Fruit fly (Drosophila melanogaster) whole organism, prepupa: ENCODE measurements around the gene CG3609.

Experiments
- Blimp-1 ChIP-seq: fragments of 200-800 bp; sonication (Bioruptor generic); optimal IDR thresholded peaks from 3 replicates; lab custom pipeline; 2017; ENCODE audit warnings: missing biosample characterization, missing genetic modification characterization, mild to moderate bottlenecking, moderate library complexity, missing genetic modification reagents
- CG10631 ChIP-seq: fragments of 200-800 bp; sonication (Bioruptor generic); optimal IDR thresholded peaks from 2 replicates; lab custom pipeline; 2016; ENCODE audit warnings: missing biosample characterization, missing genetic modification characterization
- CG10669 ChIP-seq: fragments of 200-800 bp; sonication (Bioruptor generic); optimal IDR thresholded peaks from 3 replicates; lab custom pipeline; 2018; ENCODE audit warnings: missing biosample characterization, mild to moderate bottlenecking, missing genetic modification characterization, moderate library complexity
- CG11762 ChIP-seq: fragments of 200-800 bp; sonication (Bioruptor generic); optimal IDR thresholded peaks from 3 replicates; lab custom pipeline; 2016; ENCODE audit warnings: missing biosample characterization, missing genetic modification characterization; ENCODE audit not compliant: insufficient read depth
- CG1621 ChIP-seq: fragments of 200-800 bp; sonication (Bioruptor generic); optimal IDR thresholded peaks from 3 replicates; lab custom pipeline; 2018; ENCODE audit warnings: missing biosample characterization, mild to moderate bottlenecking, missing genetic modification characterization
- CG16779 ChIP-seq: fragments of 200-800 bp; sonication (Bioruptor generic); optimal IDR thresholded peaks from 3 replicates; lab custom pipeline; 2017; ENCODE audit warnings: missing biosample characterization, mild to moderate bottlenecking, missing genetic modification characterization
- CG3032 ChIP-seq: fragments of 200-800 bp; optimal IDR thresholded peaks from 2 replicates; lab custom pipeline; 2019; ENCODE audit warnings: missing biosample characterization, mild to moderate bottlenecking, missing genetic modification characterization, moderate library complexity
- CG31627 ChIP-seq: fragments of 200-800 bp; sonication (Bioruptor generic); optimal IDR thresholded peaks from 3 replicates; lab custom pipeline; 2016; ENCODE audit warnings: missing biosample characterization, missing genetic modification characterization
- CG34406 ChIP-seq: fragments of 200-800 bp; sonication (Bioruptor generic); optimal IDR thresholded peaks from 3 replicates; lab custom pipeline; 2016; ENCODE audit warnings: missing biosample characterization, missing genetic modification characterization
- CG3919 ChIP-seq: fragments of 200-800 bp; sonication (Bioruptor generic); optimal IDR thresholded peaks from 3 replicates; lab custom pipeline; 2016; ENCODE audit warnings: missing biosample characterization, missing genetic modification characterization
- CG6163 ChIP-seq: fragments of 200-800 bp; sonication (Bioruptor generic); IDR thresholded peaks from 3 replicates; pipeline ENCODE4 v1.3.6; 2022; ENCODE audit warnings: missing biosample characterization, missing genetic modification characterization
- CG6276 ChIP-seq: fragments of 200-800 bp; sonication (Bioruptor generic); optimal IDR thresholded peaks from 2 replicates; lab custom pipeline; 2017; ENCODE audit warnings: missing biosample characterization, mild to moderate bottlenecking, missing genetic modification characterization
- CG6792 ChIP-seq: fragments of 200-800 bp; sonication (Bioruptor generic); optimal IDR thresholded peaks from 3 replicates; lab custom pipeline; 2016; ENCODE audit warnings: missing biosample characterization, missing genetic modification characterization
- CG6854 ChIP-seq: fragments of 200-800 bp; sonication (Bioruptor generic); optimal IDR thresholded peaks from 2 replicates; lab custom pipeline; 2017; ENCODE audit warnings: missing biosample characterization, mild to moderate bottlenecking, missing genetic modification characterization
- CG7368 ChIP-seq: fragments of 200-800 bp; sonication (Bioruptor generic); optimal IDR thresholded peaks from 3 replicates; lab custom pipeline; 2016; ENCODE audit warnings: missing biosample characterization, missing genetic modification characterization
- CG8319 ChIP-seq: fragments of 200-800 bp; sonication (Bioruptor generic); optimal IDR thresholded peaks from 3 replicates; lab custom pipeline; 2016; ENCODE audit warnings: missing biosample characterization, missing genetic modification characterization
- CG8632 ChIP-seq: fragments of 200-800 bp; sonication (Bioruptor generic); optimal IDR thresholded peaks from 3 replicates; lab custom pipeline; 2016; ENCODE audit warnings: missing biosample characterization, missing genetic modification characterization
- CG9139 ChIP-seq: fragments of 200-800 bp; sonication (Bioruptor generic); optimal IDR thresholded peaks from 3 replicates; lab custom pipeline; 2017; ENCODE audit warnings: missing biosample characterization, mild to moderate bottlenecking, missing genetic modification characterization
- Eip75B ChIP-seq: fragments of 200-800 bp; sonication (Bioruptor generic); optimal IDR thresholded peaks from 3 replicates; lab custom pipeline; 2016; ENCODE audit warnings: missing biosample characterization, missing genetic modification characterization
- Eip78C ChIP-seq: fragments of 200-800 bp; sonication (Bioruptor generic); peaks from one replicate; lab custom pipeline; 2016; ENCODE audit warnings: missing biosample characterization, missing genetic modification characterization
- Eip93F ChIP-seq: fragments of 200-800 bp; sonication (Bioruptor generic); optimal IDR thresholded peaks from 2 replicates; lab custom pipeline; 2016; ENCODE audit warnings: missing biosample characterization, mild to moderate bottlenecking, missing genetic modification characterization
- Ets21C ChIP-seq: fragments of 200-800 bp; sonication (Bioruptor generic); optimal IDR thresholded peaks from 3 replicates; lab custom pipeline; 2016; ENCODE audit warnings: missing biosample characterization, missing genetic modification characterization
- Ets96B ChIP-seq: fragments of 200-800 bp; optimal IDR thresholded peaks from 2 replicates; lab custom pipeline; 2019; ENCODE audit warnings: missing biosample characterization, mild to moderate bottlenecking, missing genetic modification characterization, moderate library complexity
- Gug ChIP-seq: fragments of 200-800 bp; sonication (Bioruptor generic); IDR thresholded peaks from 2 replicates; pipeline ENCODE4 v1.3.6; 2022; ENCODE audit warnings: missing biosample characterization, missing genetic modification characterization
- Hr4 ChIP-seq: fragments of 200-800 bp; sonication (Bioruptor generic); optimal IDR thresholded peaks from 3 replicates; lab custom pipeline; 2016; ENCODE audit warnings: missing biosample characterization, missing genetic modification characterization
- Lpt ChIP-seq: fragments of 200-800 bp; sonication (Bioruptor generic); optimal IDR thresholded peaks from 3 replicates; lab custom pipeline; 2016; ENCODE audit warnings: missing biosample characterization, missing genetic modification characterization
- OdsH ChIP-seq: fragments of 200-800 bp; sonication (Bioruptor generic); optimal IDR thresholded peaks from 3 replicates; lab custom pipeline; 2016; ENCODE audit warnings: missing biosample characterization, missing genetic modification characterization
- Smox ChIP-seq: fragments of 200-800 bp; sonication (Bioruptor generic); optimal IDR thresholded peaks from 3 replicates; lab custom pipeline; 2016; ENCODE audit warnings: missing biosample characterization, missing genetic modification characterization
- Sox102F ChIP-seq: fragments of 200-800 bp; sonication (Bioruptor generic); optimal IDR thresholded peaks from 2 replicates; lab custom pipeline; 2016; ENCODE audit warnings: missing biosample characterization, mild to moderate bottlenecking, missing genetic modification characterization
- Sox14 ChIP-seq: fragments of 200-800 bp; sonication (Bioruptor generic); optimal IDR thresholded peaks from 3 replicates; lab custom pipeline; 2016; ENCODE audit warnings: missing biosample characterization, missing genetic modification characterization
- Sox15 ChIP-seq: fragments of 200-800 bp; sonication (Bioruptor generic); optimal IDR thresholded peaks from 3 replicates; lab custom pipeline; 2016; ENCODE audit warnings: missing biosample characterization, missing genetic modification characterization
- achi ChIP-seq: fragments of 200-800 bp; sonication (Bioruptor generic); optimal IDR thresholded peaks from 3 replicates; lab custom pipeline; 2016; ENCODE audit warnings: missing biosample characterization, missing genetic modification characterization
- acj6 ChIP-seq: fragments of 200-800 bp; sonication (Bioruptor generic); optimal IDR thresholded peaks from 3 replicates; lab custom pipeline; 2016; ENCODE audit warnings: missing biosample characterization, missing genetic modification characterization
- cyc ChIP-seq: fragments of 200-800 bp; sonication (Bioruptor generic); optimal IDR thresholded peaks from 3 replicates; lab custom pipeline; 2016; ENCODE audit warnings: missing biosample characterization, missing genetic modification characterization
- dac ChIP-seq: fragments of 200-800 bp; sonication (Bioruptor generic); optimal IDR thresholded peaks from 2 replicates; lab custom pipeline; 2017; ENCODE audit warnings: missing biosample characterization, mild to moderate bottlenecking, missing genetic modification characterization
- dsx ChIP-seq: fragments of 200-800 bp; optimal IDR thresholded peaks from 3 replicates; lab custom pipeline; 2019; ENCODE audit warnings: missing biosample characterization, mild to moderate bottlenecking, missing genetic modification characterization, moderate library complexity; ENCODE audit not compliant: poor library complexity, severe bottlenecking
- eg ChIP-seq: fragments of 200-800 bp; sonication (Bioruptor generic); IDR thresholded peaks from 3 replicates; pipeline ENCODE4 v1.3.6; 2022; ENCODE audit warnings: missing biosample characterization, missing genetic modification characterization
- fd59A ChIP-seq: fragments of 200-800 bp; sonication (Bioruptor generic); optimal IDR thresholded peaks from 2 replicates; lab custom pipeline; 2017; ENCODE audit warnings: missing biosample characterization, mild to moderate bottlenecking, missing genetic modification characterization, missing genetic modification reagents
- fd85E ChIP-seq: fragments of 200-800 bp; sonication (Bioruptor generic); optimal IDR thresholded peaks from 3 replicates; lab custom pipeline; 2016; ENCODE audit warnings: missing biosample characterization, missing genetic modification characterization
- fkh ChIP-seq: fragments of 200-800 bp; sonication (Bioruptor generic); optimal IDR thresholded peaks from 3 replicates; lab custom pipeline; 2017; ENCODE audit warnings: missing biosample characterization, mild to moderate bottlenecking, missing genetic modification characterization, moderate library complexity
- lz ChIP-seq: fragments of 200-800 bp; sonication (Bioruptor generic); optimal IDR thresholded peaks from 3 replicates; lab custom pipeline; 2016; ENCODE audit warnings: missing biosample characterization, missing genetic modification characterization
- net ChIP-seq: fragments of 200-800 bp; sonication (Bioruptor generic); optimal IDR thresholded peaks from 3 replicates; lab custom pipeline; 2016; ENCODE audit warnings: missing biosample characterization, missing genetic modification characterization
- pdm3 ChIP-seq: fragments of 200-800 bp; sonication (Bioruptor generic); optimal IDR thresholded peaks from 3 replicates; lab custom pipeline; 2016; ENCODE audit warnings: missing biosample characterization, missing genetic modification characterization
- salr ChIP-seq, 2 experiments: fragments of 200-800 bp; sonication (Bioruptor generic); optimal IDR thresholded peaks; 3 replicates each; lab custom pipeline; 2016 to 2018; ENCODE audit warnings: missing biosample characterization in 2 of 2, missing genetic modification characterization in 2 of 2, mild to moderate bottlenecking in 1 of 2
- spab ChIP-seq: fragments of 200-800 bp; sonication (Bioruptor generic); optimal IDR thresholded peaks from 2 replicates; lab custom pipeline; 2017; ENCODE audit warnings: missing biosample characterization, mild to moderate bottlenecking, missing genetic modification characterization, missing genetic modification reagents
- ss ChIP-seq, 2 experiments: fragments of 200-800 bp; sonication (Bioruptor generic); optimal IDR thresholded peaks; 2 replicates in 1 of 2; 3 replicates in 1 of 2; lab custom pipeline; 2017 to 2018; ENCODE audit warnings: mild to moderate bottlenecking in 2 of 2, missing biosample characterization in 2 of 2, missing genetic modification characterization in 2 of 2, moderate library complexity in 1 of 2
- svp ChIP-seq: fragments of 200-800 bp; sonication (Bioruptor generic); peaks from one replicate; lab custom pipeline; 2016; ENCODE audit warnings: missing biosample characterization, missing genetic modification characterization
- topi ChIP-seq: fragments of 200-800 bp; sonication (Bioruptor generic); optimal IDR thresholded peaks from 3 replicates; lab custom pipeline; 2016; ENCODE audit warnings: missing biosample characterization, missing genetic modification characterization
- vri ChIP-seq: fragments of 200-800 bp; sonication (Bioruptor generic); optimal IDR thresholded peaks from 3 replicates; lab custom pipeline; 2016; ENCODE audit warnings: missing biosample characterization, mild to moderate bottlenecking, missing genetic modification characterization

The CG3609 gene

dm6 chr2L:2382971-2383370 lies 8.5 kb upstream of the CG3609 start, which contains the start of gene PIG-Wa:
Gene PIG-Wa (plus strand): TSS chr2L:2383202.
- TF ChIP-seq fkh (peak; percentile 90), Hr4 (GFP tag; lab: Kevin White, UChicago) (no peak), Sox14 (GFP tag; lab: Kevin White, UChicago) (peak; percentile 27), CG10631 (GFP tag; lab: Kevin White, UChicago) (no peak), CG6792 (GFP tag; lab: Kevin White, UChicago) (no peak)

- no peak for TF ChIP-seq vri (GFP tag; lab: Kevin White, UChicago)
- TF ChIP-seq CG8319 (GFP tag; lab: Kevin White, UChicago) = peak; percentile 79
- peak; percentile 89 for TF ChIP-seq spab
- peak; percentile 89 for TF ChIP-seq Eip75B (GFP tag; lab: Kevin White, UChicago)
- TF ChIP-seq Ets21C (GFP tag; lab: Kevin White, UChicago) = peak; percentile 86
- peak; percentile 98 for TF ChIP-seq CG3032
- TF ChIP-seq lz = peak; percentile 95
- peak; percentile 91 for TF ChIP-seq cyc (GFP tag; lab: Kevin White, UChicago)
- peak; percentile 84 to 96 for TF ChIP-seq salr (GFP tag; optimal IDR thresholded peaks at IDR 0.05; lab: Kevin White, UChicago)
- TF ChIP-seq dac (GFP tag; lab: Kevin White, UChicago) = peak; percentile 84
- TF ChIP-seq OdsH (GFP tag; lab: Kevin White, UChicago) = peak; percentile 96
- TF ChIP-seq CG6854 (GFP tag; lab: Kevin White, UChicago) = peak; percentile 83
- TF ChIP-seq CG1621 = peak; percentile 97
- peak; percentile 89 for TF ChIP-seq Lpt (GFP tag; lab: Kevin White, UChicago)
- peak; percentile 95 for TF ChIP-seq CG34406
- TF ChIP-seq CG11762 (GFP tag; lab: Kevin White, UChicago) = peak; percentile 65
- TF ChIP-seq CG9139 (GFP tag; lab: Kevin White, UChicago) = peak; percentile 80
- peak; percentile 43 for TF ChIP-seq fd85E (GFP tag; lab: Kevin White, UChicago)
- TF ChIP-seq CG7368 = peak; percentile 84
- peak; percentile 91 for TF ChIP-seq CG3919 (GFP tag; lab: Kevin White, UChicago)
- TF ChIP-seq ss (GFP tag; optimal IDR thresholded peaks at IDR 0.05; lab: Kevin White, UChicago) = peak in 1 of 2 experiments; percentile 92
- peak; percentile 88 for TF ChIP-seq CG16779 (tag; lab: Kevin White, UChicago)
- TF ChIP-seq net = peak; percentile 89
- TF ChIP-seq Sox15 (GFP tag; lab: Kevin White, UChicago) = peak; percentile 96
- TF ChIP-seq topi = peak; percentile 90
- peak; percentile 88 for TF ChIP-seq Sox102F (GFP tag; lab: Kevin White, UChicago)
- TF ChIP-seq Gug (GFP tag; lab: Robert Waterston, UW) = peak; percentile 95
- TF ChIP-seq Sox14 (GFP tag; lab: Kevin White, UChicago) = peak; percentile 94
- TF ChIP-seq acj6 = peak; percentile 95
- peak; percentile 90 for TF ChIP-seq achi (GFP tag; lab: Kevin White, UChicago)
- peak; percentile 95 for TF ChIP-seq dsx (GFP tag; lab: Kevin White, UChicago)
- TF ChIP-seq pdm3 (GFP tag; lab: Kevin White, UChicago) = peak; percentile 93
- TF ChIP-seq CG6276 = peak; percentile 89
- peak; percentile 83 for TF ChIP-seq Eip93F (GFP tag; lab: Kevin White, UChicago)
- TF ChIP-seq Eip78C (GFP tag; lab: Kevin White, UChicago) = peak; percentile 98
- peak; percentile 97 for TF ChIP-seq Ets96B (tag; lab: Kevin White, UChicago)
- peak; percentile 94 for TF ChIP-seq CG10669 (GFP tag; lab: Kevin White, UChicago)
- peak; percentile 84 for TF ChIP-seq Blimp-1
- TF ChIP-seq fd59A (GFP tag; lab: Kevin White, UChicago) = peak; percentile 94
- TF ChIP-seq CG31627 (GFP tag; lab: Kevin White, UChicago) = peak; percentile 93
- peak; percentile 92 for TF ChIP-seq Smox (GFP tag; lab: Kevin White, UChicago)
- peak; percentile 93 for TF ChIP-seq Hr4 (GFP tag; lab: Kevin White, UChicago)
- TF ChIP-seq eg = peak; percentile 99
- TF ChIP-seq CG8632 (GFP tag; lab: Kevin White, UChicago) = peak; percentile 93
- peak; percentile 98 for TF ChIP-seq CG6163
- TF ChIP-seq svp (GFP tag; lab: Kevin White, UChicago) = peak; percentile 97
- TF ChIP-seq fkh = peak; percentile 46
These were observed 6.4 kb upstream of the CG3609 start, which contains the start of gene Eogt for dm6 chr2L:2380805-2381204. Gene Eogt (plus strand): TSS chr2L:2381097.
